Fruit fly (Drosophila melanogaster) whole organism, prepupa: ENCODE measurements around the gene CG33645.

Source experiments
- Blimp-1 ChIP-seq: fragments of 200-800 bp; sonication (Bioruptor generic); optimal IDR thresholded peaks from 3 replicates; lab custom pipeline; 2017; ENCODE audit warnings: missing biosample characterization, missing genetic modification characterization, mild to moderate bottlenecking, moderate library complexity, missing genetic modification reagents
- CG10631 ChIP-seq: fragments of 200-800 bp; sonication (Bioruptor generic); optimal IDR thresholded peaks from 2 replicates; lab custom pipeline; 2016; ENCODE audit warnings: missing biosample characterization, missing genetic modification characterization
- CG11294 ChIP-seq: fragments of 200-800 bp; sonication (Bioruptor generic); IDR thresholded peaks from 2 replicates; pipeline ENCODE4 v1.3.6; 2022; ENCODE audit warnings: missing biosample characterization, missing genetic modification characterization
- CG11762 ChIP-seq: fragments of 200-800 bp; sonication (Bioruptor generic); optimal IDR thresholded peaks from 3 replicates; lab custom pipeline; 2016; ENCODE audit warnings: missing biosample characterization, missing genetic modification characterization; ENCODE audit not compliant: insufficient read depth
- CG11902 ChIP-seq: fragments of 200-800 bp; sonication (Bioruptor generic); optimal IDR thresholded peaks from 3 replicates; lab custom pipeline; 2016; ENCODE audit warnings: missing biosample characterization, missing genetic modification characterization
- CG15336 ChIP-seq: fragments of 200-800 bp; sonication (Bioruptor generic); IDR thresholded peaks from 2 replicates; pipeline ENCODE4 v1.3.6; 2022; ENCODE audit warnings: missing biosample characterization, missing genetic modification characterization
- CG16779 ChIP-seq: fragments of 200-800 bp; sonication (Bioruptor generic); optimal IDR thresholded peaks from 3 replicates; lab custom pipeline; 2017; ENCODE audit warnings: missing biosample characterization, mild to moderate bottlenecking, missing genetic modification characterization
- CG3032 ChIP-seq: fragments of 200-800 bp; optimal IDR thresholded peaks from 2 replicates; lab custom pipeline; 2019; ENCODE audit warnings: missing biosample characterization, mild to moderate bottlenecking, missing genetic modification characterization, moderate library complexity
- CG3919 ChIP-seq: fragments of 200-800 bp; sonication (Bioruptor generic); optimal IDR thresholded peaks from 3 replicates; lab custom pipeline; 2016; ENCODE audit warnings: missing biosample characterization, missing genetic modification characterization
- CG6163 ChIP-seq: fragments of 200-800 bp; sonication (Bioruptor generic); IDR thresholded peaks from 3 replicates; pipeline ENCODE4 v1.3.6; 2022; ENCODE audit warnings: missing biosample characterization, missing genetic modification characterization
- CG6276 ChIP-seq: fragments of 200-800 bp; sonication (Bioruptor generic); optimal IDR thresholded peaks from 2 replicates; lab custom pipeline; 2017; ENCODE audit warnings: missing biosample characterization, mild to moderate bottlenecking, missing genetic modification characterization
- CG6854 ChIP-seq: fragments of 200-800 bp; sonication (Bioruptor generic); optimal IDR thresholded peaks from 2 replicates; lab custom pipeline; 2017; ENCODE audit warnings: missing biosample characterization, mild to moderate bottlenecking, missing genetic modification characterization
- CG7368 ChIP-seq: fragments of 200-800 bp; sonication (Bioruptor generic); optimal IDR thresholded peaks from 3 replicates; lab custom pipeline; 2016; ENCODE audit warnings: missing biosample characterization, missing genetic modification characterization
- CG8119 ChIP-seq: fragments of 200-800 bp; sonication (Bioruptor generic); IDR thresholded peaks from 3 replicates; pipeline ENCODE4 v1.3.6; 2022; ENCODE audit warnings: missing biosample characterization, missing genetic modification characterization
- CG8319 ChIP-seq: fragments of 200-800 bp; sonication (Bioruptor generic); optimal IDR thresholded peaks from 3 replicates; lab custom pipeline; 2016; ENCODE audit warnings: missing biosample characterization, missing genetic modification characterization
- Eip78C ChIP-seq: fragments of 200-800 bp; sonication (Bioruptor generic); peaks from one replicate; lab custom pipeline; 2016; ENCODE audit warnings: missing biosample characterization, missing genetic modification characterization
- Eip93F ChIP-seq: fragments of 200-800 bp; sonication (Bioruptor generic); optimal IDR thresholded peaks from 2 replicates; lab custom pipeline; 2016; ENCODE audit warnings: missing biosample characterization, mild to moderate bottlenecking, missing genetic modification characterization
- Ets96B ChIP-seq: fragments of 200-800 bp; optimal IDR thresholded peaks from 2 replicates; lab custom pipeline; 2019; ENCODE audit warnings: missing biosample characterization, mild to moderate bottlenecking, missing genetic modification characterization, moderate library complexity
- Gug ChIP-seq: fragments of 200-800 bp; sonication (Bioruptor generic); IDR thresholded peaks from 2 replicates; pipeline ENCODE4 v1.3.6; 2022; ENCODE audit warnings: missing biosample characterization, missing genetic modification characterization
- Hr38 ChIP-seq: sonication (Bioruptor generic); optimal IDR thresholded peaks from 2 replicates; lab custom pipeline; 2016; ENCODE audit warnings: missing biosample characterization, missing genetic modification characterization
- Hr39 ChIP-seq: fragments of 200-800 bp; sonication (Bioruptor generic); optimal IDR thresholded peaks from 2 replicates; lab custom pipeline; 2016; ENCODE audit warnings: missing biosample characterization, missing genetic modification characterization
- Lpt ChIP-seq: fragments of 200-800 bp; sonication (Bioruptor generic); optimal IDR thresholded peaks from 3 replicates; lab custom pipeline; 2016; ENCODE audit warnings: missing biosample characterization, missing genetic modification characterization
- Met ChIP-seq: fragments of 200-800 bp; sonication (Bioruptor generic); optimal IDR thresholded peaks from 3 replicates; lab custom pipeline; 2016; ENCODE audit warnings: missing biosample characterization, missing genetic modification characterization
- OdsH ChIP-seq: fragments of 200-800 bp; sonication (Bioruptor generic); optimal IDR thresholded peaks from 3 replicates; lab custom pipeline; 2016; ENCODE audit warnings: missing biosample characterization, missing genetic modification characterization
- Smox ChIP-seq: fragments of 200-800 bp; sonication (Bioruptor generic); optimal IDR thresholded peaks from 3 replicates; lab custom pipeline; 2016; ENCODE audit warnings: missing biosample characterization, missing genetic modification characterization
- Sox102F ChIP-seq: fragments of 200-800 bp; sonication (Bioruptor generic); optimal IDR thresholded peaks from 2 replicates; lab custom pipeline; 2016; ENCODE audit warnings: missing biosample characterization, mild to moderate bottlenecking, missing genetic modification characterization
- Sox15 ChIP-seq: fragments of 200-800 bp; sonication (Bioruptor generic); optimal IDR thresholded peaks from 3 replicates; lab custom pipeline; 2016; ENCODE audit warnings: missing biosample characterization, missing genetic modification characterization
- achi ChIP-seq: fragments of 200-800 bp; sonication (Bioruptor generic); optimal IDR thresholded peaks from 3 replicates; lab custom pipeline; 2016; ENCODE audit warnings: missing biosample characterization, missing genetic modification characterization
- cyc ChIP-seq: fragments of 200-800 bp; sonication (Bioruptor generic); optimal IDR thresholded peaks from 3 replicates; lab custom pipeline; 2016; ENCODE audit warnings: missing biosample characterization, missing genetic modification characterization
- dac ChIP-seq: fragments of 200-800 bp; sonication (Bioruptor generic); optimal IDR thresholded peaks from 2 replicates; lab custom pipeline; 2017; ENCODE audit warnings: missing biosample characterization, mild to moderate bottlenecking, missing genetic modification characterization
- dsx ChIP-seq: fragments of 200-800 bp; optimal IDR thresholded peaks from 3 replicates; lab custom pipeline; 2019; ENCODE audit warnings: missing biosample characterization, mild to moderate bottlenecking, missing genetic modification characterization, moderate library complexity; ENCODE audit not compliant: poor library complexity, severe bottlenecking
- fd85E ChIP-seq: fragments of 200-800 bp; sonication (Bioruptor generic); optimal IDR thresholded peaks from 3 replicates; lab custom pipeline; 2016; ENCODE audit warnings: missing biosample characterization, missing genetic modification characterization
- fkh ChIP-seq: fragments of 200-800 bp; sonication (Bioruptor generic); optimal IDR thresholded peaks from 3 replicates; lab custom pipeline; 2017; ENCODE audit warnings: missing biosample characterization, mild to moderate bottlenecking, missing genetic modification characterization, moderate library complexity
- lz ChIP-seq: fragments of 200-800 bp; sonication (Bioruptor generic); optimal IDR thresholded peaks from 3 replicates; lab custom pipeline; 2016; ENCODE audit warnings: missing biosample characterization, missing genetic modification characterization
- salr ChIP-seq, 2 experiments: fragments of 200-800 bp; sonication (Bioruptor generic); optimal IDR thresholded peaks; 3 replicates each; lab custom pipeline; 2016 to 2018; ENCODE audit warnings: missing biosample characterization in 2 of 2, missing genetic modification characterization in 2 of 2, mild to moderate bottlenecking in 1 of 2
- spab ChIP-seq: fragments of 200-800 bp; sonication (Bioruptor generic); optimal IDR thresholded peaks from 2 replicates; lab custom pipeline; 2017; ENCODE audit warnings: missing biosample characterization, mild to moderate bottlenecking, missing genetic modification characterization, missing genetic modification reagents
- ss ChIP-seq, 2 experiments: fragments of 200-800 bp; sonication (Bioruptor generic); optimal IDR thresholded peaks; 2 replicates in 1 of 2; 3 replicates in 1 of 2; lab custom pipeline; 2017 to 2018; ENCODE audit warnings: mild to moderate bottlenecking in 2 of 2, missing biosample characterization in 2 of 2, missing genetic modification characterization in 2 of 2, moderate library complexity in 1 of 2
- svp ChIP-seq: fragments of 200-800 bp; sonication (Bioruptor generic); peaks from one replicate; lab custom pipeline; 2016; ENCODE audit warnings: missing biosample characterization, missing genetic modification characterization
- vri ChIP-seq: fragments of 200-800 bp; sonication (Bioruptor generic); optimal IDR thresholded peaks from 3 replicates; lab custom pipeline; 2016; ENCODE audit warnings: missing biosample characterization, mild to moderate bottlenecking, missing genetic modification characterization

The CG33645 gene

dm6 chr2L:13515688-13516037 lies 17.0 kb upstream of the CG33645 start:
- TF ChIP-seq CG6854 = no peak
- TF ChIP-seq vri (GFP tag; lab: Kevin White, UChicago) = peak; percentile 78
- TF ChIP-seq CG7368 (GFP tag; lab: Kevin White, UChicago) = no peak

DNA sequence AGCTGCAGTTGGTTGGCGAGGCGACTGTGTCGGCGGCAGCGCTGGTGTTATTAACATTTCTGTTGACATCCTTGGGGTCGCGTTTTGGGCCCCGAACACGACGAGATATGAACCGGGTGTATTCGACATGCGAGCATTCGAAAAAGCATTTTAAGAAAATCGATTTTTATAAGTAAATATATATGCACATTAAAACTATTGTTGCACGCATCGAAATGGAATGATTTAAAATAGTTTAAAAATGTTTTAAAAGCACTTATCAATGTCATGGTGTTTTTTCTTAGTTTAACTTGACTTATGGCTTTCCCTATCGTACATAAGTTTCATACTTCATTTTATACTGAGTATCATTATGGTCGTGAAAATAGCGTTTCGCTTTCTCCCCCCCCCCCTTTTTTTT lies 10.8 kb upstream of the CG33645 start:
- TF ChIP-seq salr (GFP tag; optimal IDR thresholded peaks at IDR 0.05; lab: Kevin White, UChicago) (no peak), CG8119 (no peak), CG3032 (tag; lab: Kevin White, UChicago) (no peak), dac (GFP tag; lab: Kevin White, UChicago) (no peak), lz (GFP tag; lab: Kevin White, UChicago) (no peak), Hr38 (GFP tag; lab: Kevin White, UChicago) (no peak), fkh (GFP tag; lab: Kevin White, UChicago) (no peak), CG16779 (tag; lab: Kevin White, UChicago) (no peak), Eip78C (peak; percentile 61), Gug (GFP tag; lab: Robert Waterston, UW) (no peak), CG8319 (GFP tag; lab: Kevin White, UChicago) (no peak), CG11902 (GFP tag; lab: Kevin White, UChicago) (no peak), CG6163 (GFP tag; lab: Robert Waterston, UW) (no peak), svp (GFP tag; lab: Kevin White, UChicago) (peak; percentile 69), OdsH (peak; percentile 0), Hr39 (GFP tag; lab: Kevin White, UChicago) (peak; percentile 7), Lpt (GFP tag; lab: Kevin White, UChicago) (no peak), cyc (GFP tag; lab: Kevin White, UChicago) (no peak), CG6854 (no peak), Ets96B (tag; lab: Kevin White, UChicago) (no peak), Sox102F (GFP tag; lab: Kevin White, UChicago) (no peak)
- TF ChIP-seq, all 60 proteins: peak for 4

dm6 chr2L:13527541-13527940 lies 5.1 kb upstream of the CG33645 start, which contains the start of gene CG33640:
TSS of gene CG33640 (plus strand) at chr2L:13527841.
- no peak for TF ChIP-seq Smox (GFP tag; lab: Kevin White, UChicago)
- TF ChIP-seq achi (GFP tag; lab: Kevin White, UChicago) = no peak
- no peak for TF ChIP-seq Met (GFP tag; lab: Kevin White, UChicago)
- no peak for TF ChIP-seq Ets96B (tag; lab: Kevin White, UChicago)
- no peak for TF ChIP-seq CG10631
- TF ChIP-seq CG11902 (GFP tag; lab: Kevin White, UChicago) = no peak
- no peak for TF ChIP-seq CG11294 (GFP tag; lab: Robert Waterston, UW)
- TF ChIP-seq dsx = no peak
- no peak for TF ChIP-seq fkh (GFP tag; lab: Kevin White, UChicago)
- TF ChIP-seq Eip93F (GFP tag; lab: Kevin White, UChicago) = no peak
- no peak for TF ChIP-seq fd85E (GFP tag; lab: Kevin White, UChicago)
- TF ChIP-seq Blimp-1 (GFP tag; lab: Kevin White, UChicago) = no peak
- TF ChIP-seq Hr39 (GFP tag; lab: Kevin White, UChicago) = no peak
- no peak for TF ChIP-seq CG3919
- no peak for TF ChIP-seq Sox102F (GFP tag; lab: Kevin White, UChicago)
- TF ChIP-seq CG6163 (GFP tag; lab: Robert Waterston, UW) = no peak
- no peak for TF ChIP-seq salr (GFP tag; optimal IDR thresholded peaks at IDR 0.05; lab: Kevin White, UChicago)

DNA sequence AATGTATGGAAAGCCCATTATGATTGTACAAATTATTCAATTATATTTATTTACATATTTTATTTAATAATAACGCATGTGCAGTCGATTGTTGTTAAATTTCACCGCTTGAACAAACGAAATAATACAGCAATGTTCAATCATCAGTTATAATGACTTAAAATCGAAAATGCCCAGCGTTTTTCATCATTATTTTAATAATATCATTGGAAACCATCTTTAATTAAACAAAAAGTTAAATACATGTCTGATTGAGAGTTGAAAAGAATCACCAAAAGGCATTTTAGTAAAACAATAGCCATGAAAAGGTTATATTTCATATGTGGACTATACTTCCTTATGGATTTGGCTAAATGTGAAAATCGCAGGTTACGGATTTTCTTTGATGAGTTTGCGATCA lies 3.9 kb upstream of the CG33645 start, which contains the start of gene CG33641:
CG33641 (plus strand) TSS at position 301 of the 400 bp plus-strand sequence.
- TF ChIP-seq CG6163 (GFP tag; lab: Robert Waterston, UW) (no peak), Hr38 (GFP tag; lab: Kevin White, UChicago) (no peak), lz (GFP tag; lab: Kevin White, UChicago) (no peak), fd85E (GFP tag; lab: Kevin White, UChicago) (no peak), Eip78C (no peak), CG15336 (no peak), CG11762 (GFP tag; lab: Kevin White, UChicago) (no peak), Sox15 (GFP tag; lab: Kevin White, UChicago) (no peak), CG6276 (GFP tag; lab: Kevin White, UChicago) (no peak), CG16779 (tag; lab: Kevin White, UChicago) (no peak), spab (GFP tag; lab: Kevin White, UChicago) (no peak), ss (GFP tag; optimal IDR thresholded peaks at IDR 0.05; lab: Kevin White, UChicago) (no peak), dac (GFP tag; lab: Kevin White, UChicago) (no peak)
